Fruit fly (Drosophila melanogaster) whole organism: ENCODE data around the gene Tie.

Experiments used
- Dll ChIP-seq: fragments of >200 bp; optimal IDR thresholded peaks from 2 replicates; lab custom pipeline; 2017
- pan ChIP-seq: fragments of >200 bp; optimal IDR thresholded peaks from 2 replicates; lab custom pipeline; 2017
- psq ChIP-seq: fragments of >200 bp; optimal IDR thresholded peaks from 2 replicates; lab custom pipeline; 2017

DNA sequence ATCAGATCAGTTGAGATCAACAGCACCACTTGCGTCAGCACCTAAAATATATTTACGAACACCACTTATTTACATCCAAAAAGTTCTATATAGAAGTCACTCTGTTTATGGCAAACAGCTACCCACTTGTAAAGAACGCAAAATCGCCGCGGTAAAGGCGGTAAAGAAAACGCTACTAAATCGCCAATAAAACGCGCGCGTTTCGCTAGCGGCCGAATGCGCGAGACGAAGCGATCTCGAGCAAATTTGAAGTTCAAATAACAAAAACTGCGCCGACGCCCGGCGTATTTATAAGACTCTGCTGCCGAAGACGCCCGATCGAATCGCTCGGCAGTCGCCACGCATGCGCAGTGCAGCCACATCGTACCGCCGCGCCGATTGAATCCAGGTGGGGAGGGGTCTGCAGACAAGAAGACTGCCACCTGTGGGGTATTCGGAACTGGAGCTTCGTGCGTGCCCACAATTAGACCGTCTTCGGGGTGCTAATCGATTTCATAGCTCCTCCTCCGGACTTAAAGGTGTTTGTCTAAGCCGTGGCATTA lies 41.2 kb downstream of the Tie start, which contains the start of gene CG13722:
- TF ChIP-seq psq (lab: Kevin White, UChicago) (no peak), Dll (lab: Kevin White, UChicago) (no peak), pan (lab: Kevin White, UChicago) (no peak)
